Worm (Caenorhabditis elegans) whole organism, early embryonic: ENCODE data around the gene F59E12.17.
A peak's percentile ranks its signal among the peaks of the same experiment; 100 is the strongest.

Experiments used
- B0310.2 ChIP-seq: sonication (generic microtip); optimal IDR thresholded peaks from 2 replicates; lab custom pipeline; 2016; ENCODE audit warnings: mild to moderate bottlenecking, missing genetic modification characterization, missing compliant biosample characterization
- aly-1 ChIP-seq: sonication (generic microtip); optimal IDR thresholded peaks from 2 replicates; lab custom pipeline; 2016; ENCODE audit warnings: missing genetic modification characterization, missing compliant biosample characterization
- ama-1 ChIP-seq: fragments of 150-350 bp; optimal IDR thresholded peaks from 2 replicates; lab custom pipeline; 2014
- ceh-13 ChIP-seq: fragments of 200-800 bp; sonication (Bioruptor generic); optimal IDR thresholded peaks from 2 replicates; lab custom pipeline; 2018; ENCODE audit warnings: mild to moderate bottlenecking, missing genetic modification characterization, missing compliant biosample characterization
- flt-1 ChIP-seq: fragments of 200-800 bp; sonication (Bioruptor generic); IDR thresholded peaks from 2 replicates; pipeline ENCODE4 v1.3.6; 2022; ENCODE audit warnings: missing genetic modification characterization, missing compliant biosample characterization
- hnd-1 ChIP-seq: sonication (generic microtip); optimal IDR thresholded peaks from 2 replicates; lab custom pipeline; 2016; ENCODE audit warnings: missing genetic modification characterization, missing compliant biosample characterization
- scrt-1 ChIP-seq: fragments of 200-800 bp; sonication (Bioruptor generic); IDR thresholded peaks from 2 replicates; pipeline ENCODE4 v1.3.6; 2022; ENCODE audit warnings: missing genetic modification characterization, missing compliant biosample characterization
- sea-1 ChIP-seq: fragments of 200-800 bp; sonication (Bioruptor generic); conservative IDR thresholded peaks from 2 replicates; pipeline ENCODE4 v1.3.6; 2022; ENCODE audit warnings: missing genetic modification characterization, missing compliant biosample characterization
- tbx-11 ChIP-seq: fragments of 200-800 bp; sonication (Bioruptor generic); IDR thresholded peaks from 2 replicates; pipeline ENCODE4 v1.3.6; 2022; ENCODE audit warnings: missing genetic modification characterization, missing compliant biosample characterization
- tbx-37 ChIP-seq: fragments of 200-800 bp; sonication (Bioruptor generic); conservative IDR thresholded peaks from 2 replicates; pipeline ENCODE4 v1.3.6; 2022; ENCODE audit warnings: missing genetic modification reagents, missing genetic modification characterization, missing compliant biosample characterization
- tra-4 ChIP-seq: sonication (generic microtip); optimal IDR thresholded peaks from 2 replicates; lab custom pipeline; 2017; ENCODE audit warnings: missing genetic modification characterization, missing compliant biosample characterization

F59E12.17 gene

DNA sequence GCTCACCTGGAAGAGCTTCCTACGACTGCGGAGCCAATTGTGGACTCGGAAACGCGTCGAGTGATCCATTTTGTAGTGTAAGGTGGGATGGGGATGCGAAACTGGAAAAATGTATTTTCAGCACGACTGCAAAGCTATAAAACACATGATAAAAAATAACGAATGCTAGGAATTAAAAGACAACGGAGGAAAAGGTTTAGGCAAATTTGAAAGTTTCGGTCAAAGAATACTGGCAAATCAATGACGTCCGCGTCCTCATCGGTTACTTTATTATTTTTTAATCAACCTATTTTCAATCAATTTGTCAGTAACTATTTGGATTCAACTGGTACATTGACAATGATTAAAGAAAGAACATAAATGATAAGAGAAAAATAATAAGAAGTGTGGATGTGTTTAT lies 41.5 kb downstream of the F59E12.17 start, which contains the start of gene C17G10.7:
TSS of gene C17G10.7 (minus strand) at position 101 of the 400 bp plus-strand sequence.
- TF ChIP-seq tbx-37 (GFP tag; lab: Robert Waterston, UW) (no peak), tra-4 (tag; lab: Kevin White, UChicago) (no peak)

DNA sequence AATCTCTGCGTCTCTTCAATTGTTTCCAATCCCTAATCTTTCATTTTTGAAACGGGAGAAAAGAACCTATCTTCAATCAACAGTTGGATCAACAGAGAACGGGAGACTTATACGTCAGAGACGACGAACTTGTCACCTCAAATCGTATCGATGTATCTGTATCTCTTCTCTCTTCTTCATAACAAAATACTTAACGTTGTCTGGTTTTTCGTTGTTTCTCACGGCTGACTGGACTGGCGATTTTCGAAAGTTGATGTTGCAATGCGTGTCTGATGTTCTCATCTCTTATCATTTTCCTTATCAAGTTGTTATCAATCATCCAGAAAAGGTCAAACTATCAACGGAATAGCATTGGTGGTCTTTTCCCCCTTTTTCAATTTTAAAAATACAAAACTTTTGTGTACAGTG lies 43.7 kb downstream of the F59E12.17 start:
- TF ChIP-seq aly-1 (tag; lab: Kevin White, UChicago) (no peak), hnd-1 (no peak), tra-4 (tag; lab: Kevin White, UChicago) (no peak), tbx-37 (GFP tag; lab: Robert Waterston, UW) (no peak), ama-1 (lab: Kevin White, UChicago) (no peak)

DNA sequence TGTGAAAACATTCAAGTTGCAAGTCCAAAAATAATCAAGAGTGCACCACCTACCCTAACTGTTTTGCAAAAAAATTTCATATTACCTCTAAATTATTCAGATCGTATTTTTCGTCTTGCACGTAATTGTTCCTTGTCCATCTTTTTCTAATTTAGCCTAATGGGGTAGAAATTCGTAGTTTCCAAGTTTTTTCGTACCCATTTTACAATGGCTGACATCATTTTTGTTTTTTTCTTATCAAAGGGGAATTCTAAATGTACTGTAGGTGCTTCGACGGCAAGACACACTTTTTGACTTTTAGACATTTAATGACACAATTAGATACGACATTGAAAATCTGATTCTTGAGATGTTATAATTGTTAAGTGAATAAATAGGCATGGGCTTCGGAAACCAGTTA lies 44.8 kb downstream of the F59E12.17 start:
- TF ChIP-seq tra-4 (tag; lab: Kevin White, UChicago), result no peak
- no peak for TF ChIP-seq flt-1 (GFP tag; lab: Robert Waterston, UW)
- TF ChIP-seq B0310.2 (tag; lab: Kevin White, UChicago), result no peak
- TF ChIP-seq scrt-1, result no peak

DNA sequence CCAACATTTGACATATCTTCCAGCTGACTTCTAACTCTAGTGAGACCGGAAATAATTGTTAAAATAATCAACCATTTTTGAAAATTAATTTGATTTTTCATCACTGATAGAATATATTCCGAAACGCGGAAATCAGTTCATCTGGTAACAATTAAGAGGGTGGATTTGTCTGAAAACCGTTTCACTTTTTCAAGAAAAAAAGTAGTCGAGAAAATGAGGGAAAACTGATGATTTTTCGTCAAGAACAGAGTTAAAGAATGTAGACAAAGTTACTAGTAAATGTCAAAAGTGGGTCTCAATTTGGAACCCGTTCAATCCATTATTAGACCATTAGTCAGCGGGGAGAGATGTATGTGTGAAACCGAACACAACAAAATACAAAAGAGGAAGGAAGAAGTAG lies 46.1 kb downstream of the F59E12.17 start, which contains the start of gene C17G10.6:
TSS of gene C17G10.6 (minus strand) at position 101 of the 400 bp plus-strand sequence.
- TF ChIP-seq hnd-1, result no peak
- TF ChIP-seq ceh-13 (GFP tag; lab: Kevin White, UChicago), result no peak
- TF ChIP-seq sea-1 (GFP tag; lab: Robert Waterston, UW), result no peak
- TF ChIP-seq aly-1 (tag; lab: Kevin White, UChicago), result no peak

DNA sequence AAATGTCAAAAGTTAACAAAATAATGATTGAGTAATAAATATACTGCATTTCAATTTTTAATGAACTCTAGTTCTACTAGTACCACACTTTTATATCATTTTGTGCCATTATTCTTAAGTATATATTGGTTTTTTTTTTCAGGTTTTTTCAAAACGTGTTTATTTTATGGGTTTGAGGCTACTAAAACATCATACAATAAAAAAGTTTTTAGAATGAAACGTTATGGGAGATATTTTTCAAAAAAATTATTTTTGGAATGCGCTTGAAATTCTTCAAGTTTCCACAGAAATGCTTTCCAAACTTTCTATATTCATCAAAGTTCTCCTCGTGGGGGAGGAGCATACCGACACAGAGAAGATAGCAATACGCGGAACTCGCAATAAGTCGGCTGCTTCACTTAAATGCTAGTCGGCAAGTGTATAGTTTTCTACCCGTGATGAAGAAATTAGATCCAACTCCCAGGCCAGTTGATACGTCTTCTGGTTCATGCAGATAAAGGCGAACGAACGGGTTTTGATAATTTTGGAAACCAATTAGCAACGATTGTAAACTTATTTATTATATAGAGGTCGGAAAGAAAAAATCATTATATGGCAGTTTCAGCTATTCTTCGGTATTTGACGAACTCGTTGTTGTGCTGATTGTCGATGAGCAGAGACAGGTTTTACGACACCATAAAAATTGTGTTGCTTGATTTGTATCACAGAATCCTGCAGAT lies 49.8 kb downstream of the F59E12.17 start, which contains the start of gene C17G10.10:
TSS of gene C17G10.10 (minus strand) at position 51 of the 719 bp plus-strand sequence.
- TF ChIP-seq sea-1 (GFP tag; lab: Robert Waterston, UW) (0 out of 2 replicates have a peak, but pooled peaks have one; percentile 38), tbx-11 (GFP tag; lab: Robert Waterston, UW) (no peak), scrt-1 (no peak)
